Fruit fly (Drosophila melanogaster) whole organism, embryonic: ENCODE data around the gene Eip63E.
A peak's percentile ranks its signal among the peaks of the same experiment; 100 is the strongest.

ENCODE experiments used
- ATbp ChIP-seq: fragments of 200-800 bp; sonication (Bioruptor generic); optimal IDR thresholded peaks from 2 replicates; lab custom pipeline; 2017; ENCODE audit warnings: missing biosample characterization, mild to moderate bottlenecking, missing genetic modification characterization, missing genetic modification reagents
- Atf-2 ChIP-seq: fragments of 200-800 bp; sonication (Bioruptor generic); optimal IDR thresholded peaks from 2 replicates; lab custom pipeline; 2016; ENCODE audit warnings: missing biosample characterization, missing genetic modification characterization
- Atf3 ChIP-seq: fragments of 200-800 bp; sonication (Bioruptor generic); optimal IDR thresholded peaks from 3 replicates; lab custom pipeline; 2016; ENCODE audit warnings: missing biosample characterization, missing genetic modification characterization
- Atf6 ChIP-seq: fragments of 200-800 bp; sonication (Bioruptor generic); IDR thresholded peaks from 2 replicates; pipeline ENCODE4 v1.3.6; 2022; ENCODE audit warnings: missing biosample characterization, missing genetic modification characterization
- B-H2 ChIP-seq: fragments of 200-800 bp; sonication (Bioruptor generic); optimal IDR thresholded peaks from 2 replicates; lab custom pipeline; 2018; ENCODE audit warnings: missing biosample characterization, mild to moderate bottlenecking, missing genetic modification characterization
- BEAF-32 ChIP-seq: fragments of 200-800 bp; sonication (Bioruptor generic); optimal IDR thresholded peaks from 3 replicates; lab custom pipeline; 2017; ENCODE audit warnings: missing biosample characterization, missing genetic modification characterization, mild to moderate bottlenecking, moderate library complexity, missing genetic modification reagents
- Bteb2 ChIP-seq: fragments of 200-800 bp; sonication (Bioruptor generic); optimal IDR thresholded peaks from 2 replicates; lab custom pipeline; 2016; ENCODE audit warnings: missing biosample characterization, missing genetic modification characterization
- C15 ChIP-seq: fragments of 200-800 bp; sonication (Bioruptor generic); IDR thresholded peaks from 3 replicates; pipeline ENCODE4 v1.3.6; 2022; ENCODE audit warnings: missing biosample characterization, missing genetic modification characterization
- CG10462 ChIP-seq: fragments of 200-800 bp; sonication (Bioruptor generic); optimal IDR thresholded peaks from 2 replicates; lab custom pipeline; 2016; ENCODE audit warnings: missing biosample characterization, missing genetic modification characterization
- CG11398 ChIP-seq: fragments of 200-800 bp; sonication (Bioruptor generic); optimal IDR thresholded peaks from 2 replicates; lab custom pipeline; 2016; ENCODE audit warnings: missing biosample characterization, missing genetic modification characterization
- CG14050 ChIP-seq: fragments of 200-800 bp; sonication (Bioruptor generic); IDR thresholded peaks from 3 replicates; pipeline ENCODE4 v1.3.6; 2022; ENCODE audit warnings: missing biosample characterization, missing genetic modification characterization
- CG17328 ChIP-seq: fragments of 200-800 bp; sonication (Bioruptor generic); IDR thresholded peaks from 2 replicates; pipeline ENCODE4 v1.3.6; 2022; ENCODE audit warnings: missing biosample characterization, missing genetic modification characterization
- CG17361 ChIP-seq: fragments of 200-800 bp; sonication (Bioruptor generic); IDR thresholded peaks from 3 replicates; pipeline ENCODE4 v1.3.6; 2022; ENCODE audit warnings: missing biosample characterization, missing genetic modification characterization
- CG17912 ChIP-seq: fragments of 200-800 bp; sonication (Bioruptor generic); optimal IDR thresholded peaks from 2 replicates; lab custom pipeline; 2018; ENCODE audit warnings: missing biosample characterization, mild to moderate bottlenecking, missing genetic modification characterization
- CG1832 ChIP-seq: fragments of 200-800 bp; sonication (Bioruptor generic); optimal IDR thresholded peaks from 2 replicates; lab custom pipeline; 2017; ENCODE audit warnings: missing biosample characterization, mild to moderate bottlenecking, missing genetic modification characterization, inconsistent platforms
- CG18619 ChIP-seq: fragments of 200-800 bp; sonication (Bioruptor generic); optimal IDR thresholded peaks from 3 replicates; lab custom pipeline; 2017; ENCODE audit warnings: missing biosample characterization, mild to moderate bottlenecking, missing genetic modification characterization
- CG32767 ChIP-seq: fragments of 200-800 bp; sonication (Bioruptor generic); IDR thresholded peaks from 2 replicates; pipeline ENCODE4 v1.3.6; 2022; ENCODE audit warnings: missing biosample characterization, missing genetic modification characterization
- CG33213 ChIP-seq: fragments of 200-800 bp; sonication (Bioruptor generic); optimal IDR thresholded peaks from 3 replicates; lab custom pipeline; 2016; ENCODE audit warnings: missing biosample characterization, missing genetic modification characterization
- CG3407 ChIP-seq: fragments of 200-800 bp; sonication (Bioruptor generic); optimal IDR thresholded peaks from 2 replicates; lab custom pipeline; 2018; ENCODE audit warnings: missing biosample characterization, mild to moderate bottlenecking, missing genetic modification characterization
- CG34224 ChIP-seq: fragments of 200-800 bp; sonication (Bioruptor generic); IDR thresholded peaks from 3 replicates; pipeline ENCODE4 v1.3.6; 2022; ENCODE audit warnings: missing biosample characterization, missing genetic modification characterization; ENCODE audit not compliant: partially characterized antibody
- CG6689 ChIP-seq: fragments of 200-800 bp; sonication (Bioruptor generic); IDR thresholded peaks from 2 replicates; pipeline ENCODE4 v1.3.6; 2022; ENCODE audit warnings: missing biosample characterization, missing genetic modification characterization
- CG7556 ChIP-seq: fragments of 200-800 bp; sonication (Bioruptor generic); optimal IDR thresholded peaks from 2 replicates; lab custom pipeline; 2017; ENCODE audit warnings: missing biosample characterization, mild to moderate bottlenecking, missing genetic modification characterization
- CG7786 ChIP-seq: fragments of 200-800 bp; sonication (Bioruptor generic); optimal IDR thresholded peaks from 2 replicates; lab custom pipeline; 2016; ENCODE audit warnings: missing biosample characterization, missing genetic modification characterization
- CG7963 ChIP-seq: fragments of 200-800 bp; sonication (Bioruptor generic); IDR thresholded peaks from 3 replicates; pipeline ENCODE4 v1.3.6; 2022; ENCODE audit warnings: missing biosample characterization, missing genetic modification characterization; ENCODE audit not compliant: partially characterized antibody
- CG9609 ChIP-seq: fragments of 200-800 bp; sonication (Bioruptor generic); optimal IDR thresholded peaks from 3 replicates; lab custom pipeline; 2016; ENCODE audit warnings: missing biosample characterization, missing genetic modification characterization
- CTCF ChIP-seq: fragments of 200-800 bp; sonication (Bioruptor generic); optimal IDR thresholded peaks from 2 replicates; lab custom pipeline; 2017; ENCODE audit warnings: missing biosample characterization, mild to moderate bottlenecking, missing genetic modification characterization, moderate library complexity
- Dbx ChIP-seq: fragments of 200-800 bp; sonication (Bioruptor generic); IDR thresholded peaks from 3 replicates; pipeline ENCODE4 v1.3.6; 2022; ENCODE audit warnings: missing biosample characterization, missing genetic modification characterization
- Fer1 ChIP-seq: fragments of 200-800 bp; sonication (Bioruptor generic); optimal IDR thresholded peaks from 2 replicates; lab custom pipeline; 2017; ENCODE audit warnings: missing biosample characterization, mild to moderate bottlenecking, missing genetic modification characterization
- HHEX ChIP-seq: fragments of 200-800 bp; sonication (Bioruptor generic); optimal IDR thresholded peaks from 3 replicates; lab custom pipeline; 2017; ENCODE audit warnings: missing biosample characterization, mild to moderate bottlenecking, missing genetic modification characterization, missing genetic modification reagents
- HmgZ ChIP-seq: fragments of 200-800 bp; sonication (Bioruptor generic); optimal IDR thresholded peaks from 2 replicates; lab custom pipeline; 2018; ENCODE audit warnings: missing biosample characterization, mild to moderate bottlenecking, missing genetic modification characterization
- Hmr ChIP-seq: fragments of 200-800 bp; sonication (Bioruptor generic); optimal IDR thresholded peaks from 3 replicates; lab custom pipeline; 2017; ENCODE audit warnings: mild to moderate bottlenecking, missing biosample characterization, missing genetic modification reagents, missing genetic modification characterization
- Nf-YB ChIP-seq: fragments of 200-800 bp; sonication (Bioruptor generic); optimal IDR thresholded peaks from 3 replicates; lab custom pipeline; 2019; ENCODE audit warnings: missing biosample characterization, mild to moderate bottlenecking, missing genetic modification characterization, moderate library complexity
- Rfx ChIP-seq: fragments of 200-800 bp; sonication (Bioruptor generic); IDR thresholded peaks from 2 replicates; pipeline ENCODE4 v1.3.6; 2022; ENCODE audit warnings: missing biosample characterization, missing genetic modification characterization
- Vsx1 ChIP-seq: fragments of 200-800 bp; sonication (Bioruptor generic); optimal IDR thresholded peaks from 2 replicates; lab custom pipeline; 2017; ENCODE audit warnings: missing biosample characterization, mild to moderate bottlenecking, missing genetic modification characterization, missing genetic modification reagents
- Xrp1 ChIP-seq: fragments of 200-800 bp; sonication (Bioruptor generic); IDR thresholded peaks from 2 replicates; pipeline ENCODE4 v1.3.6; 2022; ENCODE audit warnings: missing biosample characterization, missing genetic modification characterization
- YL-1 ChIP-seq: fragments of 200-800 bp; sonication (Bioruptor generic); optimal IDR thresholded peaks from 3 replicates; lab custom pipeline; 2017; ENCODE audit warnings: missing biosample characterization, mild to moderate bottlenecking, missing genetic modification characterization
- bigmax ChIP-seq: fragments of 200-800 bp; sonication (Bioruptor generic); optimal IDR thresholded peaks from 2 replicates; lab custom pipeline; 2018; ENCODE audit warnings: missing biosample characterization, mild to moderate bottlenecking, missing genetic modification characterization
- crol ChIP-seq: fragments of 200-800 bp; sonication (Bioruptor generic); IDR thresholded peaks from 2 replicates; pipeline ENCODE4 v1.3.6; 2022; ENCODE audit warnings: missing biosample characterization, missing genetic modification characterization
- dm ChIP-seq: fragments of 200-800 bp; sonication (Bioruptor generic); optimal IDR thresholded peaks from 3 replicates; lab custom pipeline; 2016; ENCODE audit warnings: missing biosample characterization, missing genetic modification characterization
- en ChIP-seq: fragments of 200-800 bp; sonication (Bioruptor generic); optimal IDR thresholded peaks from 2 replicates; lab custom pipeline; 2016; ENCODE audit warnings: missing biosample characterization, missing genetic modification characterization
- grau ChIP-seq: fragments of 200-800 bp; optimal IDR thresholded peaks from 3 replicates; lab custom pipeline; 2019; ENCODE audit warnings: missing biosample characterization, mild to moderate bottlenecking, missing genetic modification characterization, moderate library complexity
- ham ChIP-seq: fragments of 200-800 bp; sonication (Bioruptor generic); IDR thresholded peaks from 2 replicates; pipeline ENCODE4 v1.3.6; 2022; ENCODE audit warnings: missing biosample characterization, missing genetic modification characterization
- insv ChIP-seq, 2 experiments: fragments of 200-800 bp; sonication (Bioruptor generic); optimal IDR thresholded peaks; 3 replicates each; lab custom pipeline; 2016 to 2018; ENCODE audit warnings: missing biosample characterization in 2 of 2, missing genetic modification characterization in 2 of 2
- jigr1 ChIP-seq: fragments of 200-800 bp; sonication (Bioruptor generic); IDR thresholded peaks from 3 replicates; pipeline ENCODE4 v1.3.6; 2022; ENCODE audit warnings: missing biosample characterization, missing genetic modification characterization
- jing ChIP-seq: fragments of 200-800 bp; sonication (Bioruptor generic); optimal IDR thresholded peaks from 2 replicates; lab custom pipeline; 2018; ENCODE audit warnings: missing biosample characterization, mild to moderate bottlenecking, missing genetic modification characterization
- kni ChIP-seq: fragments of 200-800 bp; sonication (Bioruptor generic); optimal IDR thresholded peaks from 3 replicates; lab custom pipeline; 2017; ENCODE audit warnings: mild to moderate bottlenecking, missing biosample characterization, missing genetic modification reagents, missing genetic modification characterization
- knrl ChIP-seq: fragments of 200-800 bp; sonication (Bioruptor generic); IDR thresholded peaks from 3 replicates; pipeline ENCODE4 v1.3.6; 2022; ENCODE audit warnings: missing biosample characterization, missing genetic modification characterization; ENCODE audit not compliant: partially characterized antibody
- repo ChIP-seq: fragments of 200-800 bp; sonication (Bioruptor generic); optimal IDR thresholded peaks from 2 replicates; lab custom pipeline; 2016; ENCODE audit warnings: missing biosample characterization, missing genetic modification characterization
- schlank ChIP-seq: fragments of 200-800 bp; sonication (Bioruptor generic); optimal IDR thresholded peaks from 2 replicates; lab custom pipeline; 2018; ENCODE audit warnings: missing biosample characterization, mild to moderate bottlenecking, missing genetic modification characterization
- tap ChIP-seq: fragments of 200-800 bp; optimal IDR thresholded peaks from 3 replicates; lab custom pipeline; 2019; ENCODE audit warnings: missing biosample characterization, mild to moderate bottlenecking, missing genetic modification characterization, moderate library complexity
- yki ChIP-seq: fragments of >200 bp; optimal IDR thresholded peaks from 3 replicates; lab custom pipeline; 2018
- zfh2 ChIP-seq: fragments of 200-800 bp; sonication (Bioruptor generic); optimal IDR thresholded peaks from 2 replicates; lab custom pipeline; 2016; ENCODE audit warnings: missing biosample characterization, missing genetic modification characterization

Gene Eip63E

dm6 chr3L:3617252-3617651, 101.7 kb downstream of the Eip63E start (continued):
- TF ChIP-seq C15 (GFP tag; lab: Robert Waterston, UW) (no peak), schlank (no peak), CG7556 (GFP tag; lab: Kevin White, UChicago) (peak; percentile 69), Atf-2 (GFP tag; lab: Kevin White, UChicago) (peak; percentile 80), BEAF-32 (GFP tag; lab: Kevin White, UChicago) (no peak), Atf6 (GFP tag; lab: Robert Waterston, UW) (no peak), YL-1 (GFP tag; lab: Kevin White, UChicago) (no peak), bigmax (no peak), Bteb2 (peak; percentile 44), knrl (no peak), HHEX (GFP tag; lab: Kevin White, UChicago) (peak; percentile 57), CG9609 (GFP tag; lab: Kevin White, UChicago) (peak; percentile 80), ATbp (GFP tag; lab: Kevin White, UChicago) (peak; percentile 70), Xrp1 (peak; percentile 95), HmgZ (tag; lab: Kevin White, UChicago) (peak; percentile 64), CG17328 (GFP tag; lab: Robert Waterston, UW) (peak; percentile 92), CG32767 (GFP tag; lab: Robert Waterston, UW) (peak; percentile 34; the same call in 1 of the 2 replicates), kni (peak; percentile 54), insv (GFP tag; optimal IDR thresholded peaks at IDR 0.05; lab: Kevin White, UChicago) (no peak), CG17912 (GFP tag; lab: Kevin White, UChicago) (no peak), CG34224 (no peak), jing (GFP tag; lab: Kevin White, UChicago) (peak; percentile 69), Rfx (peak; percentile 45), CG33213 (GFP tag; lab: Kevin White, UChicago) (peak; percentile 65), CG7963 (GFP tag; lab: Robert Waterston, UW) (no peak), grau (peak; percentile 81), Nf-YB (GFP tag; lab: Kevin White, UChicago) (peak; percentile 86), repo (GFP tag; lab: Kevin White, UChicago) (peak; percentile 4), B-H2 (GFP tag; lab: Kevin White, UChicago) (no peak), Atf3 (GFP tag; lab: Kevin White, UChicago) (peak; percentile 83), Dbx (GFP tag; lab: Robert Waterston, UW) (0 out of 3 replicates have a peak, but pooled peaks have one; percentile 35), CG6689 (peak; percentile 79), Vsx1 (GFP tag; lab: Kevin White, UChicago) (no peak), CG18619 (GFP tag; lab: Kevin White, UChicago) (peak; percentile 59), yki (lab: Kevin White, UChicago) (no peak), CG1832 (GFP tag; lab: Kevin White, UChicago) (no peak), zfh2 (GFP tag; lab: Kevin White, UChicago) (no peak), Hmr (GFP tag; lab: Kevin White, UChicago) (peak; percentile 24), CTCF (no peak), CG3407 (GFP tag; lab: Kevin White, UChicago) (peak; percentile 78), CG7786 (GFP tag; lab: Kevin White, UChicago) (peak; percentile 70), ham (GFP tag; lab: Robert Waterston, UW) (no peak), Fer1 (GFP tag; lab: Kevin White, UChicago) (no peak), tap (tag; lab: Kevin White, UChicago) (peak; percentile 58), jigr1 (no peak), CG17361 (GFP tag; lab: Robert Waterston, UW) (peak; percentile 71), CG11398 (GFP tag; lab: Kevin White, UChicago) (peak; percentile 76), CG10462 (GFP tag; lab: Kevin White, UChicago) (peak; percentile 74), crol (GFP tag; lab: Robert Waterston, UW) (peak; percentile 49), dm (peak; percentile 63), en (GFP tag; lab: Kevin White, UChicago) (peak; percentile 52), CG14050 (GFP tag; lab: Robert Waterston, UW) (peak; percentile 43; the same call in 2 of the 3 replicates)
